Fruit fly (Drosophila melanogaster) whole organism, embryonic: ENCODE data around the gene SelT.

Source experiments
- Awh ChIP-seq: fragments of 200-800 bp; sonication (Bioruptor generic); IDR thresholded peaks from 2 replicates; pipeline ENCODE4, ENCODE4 v1.3.6; 2022; ENCODE audit warnings: missing biosample characterization, missing genetic modification characterization
- CG10462 ChIP-seq: fragments of 200-800 bp; sonication (Bioruptor generic); optimal IDR thresholded peaks from 2 replicates; lab custom pipeline; 2016; ENCODE audit warnings: missing biosample characterization, missing genetic modification characterization
- CG11398 ChIP-seq: fragments of 200-800 bp; sonication (Bioruptor generic); optimal IDR thresholded peaks from 2 replicates; lab custom pipeline; 2016; ENCODE audit warnings: missing biosample characterization, missing genetic modification characterization
- CG11560 ChIP-seq: fragments of 200-800 bp; sonication (Bioruptor generic); IDR thresholded peaks from 3 replicates; pipeline ENCODE4 v1.3.6; 2022; ENCODE audit warnings: missing biosample characterization, missing genetic modification characterization
- CG12104 ChIP-seq: fragments of 200-800 bp; sonication (Bioruptor generic); optimal IDR thresholded peaks from 3 replicates; lab custom pipeline; 2016; ENCODE audit warnings: missing biosample characterization, missing genetic modification characterization
- CG12155 ChIP-seq: fragments of 200-800 bp; sonication (Bioruptor generic); optimal IDR thresholded peaks from 3 replicates; lab custom pipeline; 2016; ENCODE audit warnings: missing biosample characterization, missing genetic modification characterization
- CG14050 ChIP-seq: fragments of 200-800 bp; sonication (Bioruptor generic); IDR thresholded peaks from 3 replicates; pipeline ENCODE4 v1.3.6; 2022; ENCODE audit warnings: missing biosample characterization, missing genetic modification characterization
- CG14860 ChIP-seq: fragments of 200-800 bp; sonication (Bioruptor generic); IDR thresholded peaks from 3 replicates; pipeline ENCODE4 v1.3.6; 2022; ENCODE audit warnings: missing biosample characterization, missing genetic modification characterization; ENCODE audit not compliant: partially characterized antibody
- CG1529 ChIP-seq: fragments of 200-800 bp; sonication (Bioruptor generic); optimal IDR thresholded peaks from 3 replicates; lab custom pipeline; 2018; ENCODE audit warnings: missing biosample characterization, missing genetic modification characterization
- CG17361 ChIP-seq: fragments of 200-800 bp; sonication (Bioruptor generic); IDR thresholded peaks from 3 replicates; pipeline ENCODE4 v1.3.6; 2022; ENCODE audit warnings: missing biosample characterization, missing genetic modification characterization
- CG18599 ChIP-seq: fragments of 200-800 bp; sonication (Bioruptor generic); optimal IDR thresholded peaks from 3 replicates; lab custom pipeline; 2017; ENCODE audit warnings: missing biosample characterization, missing genetic modification characterization, mild to moderate bottlenecking, moderate library complexity, missing genetic modification reagents
- CG30020 ChIP-seq: fragments of 200-800 bp; optimal IDR thresholded peaks from 2 replicates; lab custom pipeline; 2019; ENCODE audit warnings: missing biosample characterization, mild to moderate bottlenecking, missing genetic modification characterization, moderate library complexity
- CG30431 ChIP-seq: fragments of 200-800 bp; sonication (Bioruptor generic); optimal IDR thresholded peaks from 2 replicates; lab custom pipeline; 2017; ENCODE audit warnings: missing biosample characterization, missing genetic modification characterization
- CG3065 ChIP-seq: fragments of 200-800 bp; sonication (Bioruptor generic); optimal IDR thresholded peaks from 2 replicates; lab custom pipeline; 2016; ENCODE audit warnings: missing biosample characterization, missing genetic modification characterization
- CG31441 ChIP-seq: fragments of 200-800 bp; sonication (Bioruptor generic); IDR thresholded peaks from 2 replicates; pipeline ENCODE4 v1.3.6; 2022; ENCODE audit warnings: missing biosample characterization, missing genetic modification characterization
- CG32532 ChIP-seq: fragments of 200-800 bp; sonication (Bioruptor generic); IDR thresholded peaks from 2 replicates; pipeline ENCODE4 v1.3.6; 2022; ENCODE audit warnings: missing biosample characterization, missing genetic modification characterization
- CG34224 ChIP-seq: fragments of 200-800 bp; sonication (Bioruptor generic); IDR thresholded peaks from 3 replicates; pipeline ENCODE4 v1.3.6; 2022; ENCODE audit warnings: missing biosample characterization, missing genetic modification characterization; ENCODE audit not compliant: partially characterized antibody
- CG4424 ChIP-seq: fragments of 200-800 bp; sonication (Bioruptor generic); optimal IDR thresholded peaks from 3 replicates; lab custom pipeline; 2016; ENCODE audit warnings: missing biosample characterization, missing genetic modification characterization
- CG4820 ChIP-seq: fragments of 200-800 bp; sonication (Bioruptor generic); optimal IDR thresholded peaks from 3 replicates; lab custom pipeline; 2016; ENCODE audit warnings: missing biosample characterization, missing genetic modification characterization
- CG5953 ChIP-seq: fragments of 200-800 bp; sonication (Bioruptor generic); IDR thresholded peaks from 2 replicates; pipeline ENCODE4 v1.3.6; 2022; ENCODE audit warnings: missing biosample characterization, missing genetic modification characterization
- CG7786 ChIP-seq: fragments of 200-800 bp; sonication (Bioruptor generic); optimal IDR thresholded peaks from 2 replicates; lab custom pipeline; 2016; ENCODE audit warnings: missing biosample characterization, missing genetic modification characterization
- CG8765 ChIP-seq: fragments of 200-800 bp; sonication (Bioruptor generic); IDR thresholded peaks from 2 replicates; pipeline ENCODE4 v1.3.6; 2022; ENCODE audit warnings: missing biosample characterization, missing genetic modification characterization
- CG8924 ChIP-seq: fragments of 200-800 bp; optimal IDR thresholded peaks from 3 replicates; lab custom pipeline; 2019; ENCODE audit warnings: missing biosample characterization, mild to moderate bottlenecking, missing genetic modification characterization, moderate library complexity
- Dll ChIP-seq: fragments of 200-800 bp; sonication (Bioruptor generic); IDR thresholded peaks from 4 replicates; pipeline ENCODE4 v1.3.6; 2022; ENCODE audit warnings: missing biosample characterization, missing genetic modification characterization; ENCODE audit not compliant: partially characterized antibody
- Doc3 ChIP-seq: fragments of 200-800 bp; sonication (Bioruptor generic); IDR thresholded peaks from 3 replicates; pipeline ENCODE4 v1.3.6; 2022; ENCODE audit warnings: missing biosample characterization, missing genetic modification characterization; ENCODE audit not compliant: partially characterized antibody
- E2f1 ChIP-seq: fragments of 200-800 bp; sonication (Bioruptor generic); IDR thresholded peaks from 2 replicates; pipeline ENCODE4 v1.3.6; 2022; ENCODE audit warnings: missing biosample characterization, missing genetic modification characterization
- Fer3 ChIP-seq: fragments of 200-800 bp; sonication (Bioruptor generic); optimal IDR thresholded peaks from 2 replicates; lab custom pipeline; 2018; ENCODE audit warnings: missing biosample characterization, mild to moderate bottlenecking, missing genetic modification characterization, moderate library complexity
- Gsc ChIP-seq: fragments of 200-800 bp; sonication (Bioruptor generic); IDR thresholded peaks from 2 replicates; pipeline ENCODE4 v1.3.6; 2022; ENCODE audit warnings: missing biosample characterization, missing genetic modification characterization
- HLHmδ ChIP-seq: fragments of 200-800 bp; sonication (Bioruptor generic); optimal IDR thresholded peaks from 2 replicates; lab custom pipeline; 2018; ENCODE audit warnings: missing biosample characterization, mild to moderate bottlenecking, missing genetic modification characterization, moderate library complexity
- Oaz ChIP-seq: fragments of 200-800 bp; sonication (Bioruptor generic); IDR thresholded peaks from 2 replicates; pipeline ENCODE4 v1.3.6; 2022; ENCODE audit warnings: missing biosample characterization, missing genetic modification characterization
- Oli ChIP-seq: fragments of 200-800 bp; sonication (Bioruptor generic); optimal IDR thresholded peaks from 2 replicates; lab custom pipeline; 2018; ENCODE audit warnings: missing biosample characterization, mild to moderate bottlenecking, missing genetic modification characterization, moderate library complexity
- Optix ChIP-seq: fragments of 200-800 bp; sonication (Bioruptor generic); IDR thresholded peaks from 3 replicates; pipeline ENCODE4 v1.3.6; 2022; ENCODE audit warnings: missing biosample characterization, missing genetic modification characterization
- Ravus ChIP-seq: fragments of 200-800 bp; sonication (Bioruptor generic); IDR thresholded peaks from 2 replicates; pipeline ENCODE4 v1.3.6; 2022; ENCODE audit warnings: missing biosample characterization, missing genetic modification characterization
- Rfx ChIP-seq: fragments of 200-800 bp; sonication (Bioruptor generic); IDR thresholded peaks from 2 replicates; pipeline ENCODE4 v1.3.6; 2022; ENCODE audit warnings: missing biosample characterization, missing genetic modification characterization
- Xbp1 ChIP-seq: fragments of 200-800 bp; sonication (Bioruptor generic); optimal IDR thresholded peaks from 3 replicates; lab custom pipeline; 2016; ENCODE audit warnings: missing biosample characterization, mild to moderate bottlenecking, missing genetic modification characterization
- ash1 ChIP-seq: fragments of 200-800 bp; sonication (Bioruptor generic); optimal IDR thresholded peaks from 2 replicates; lab custom pipeline; 2018; ENCODE audit warnings: missing biosample characterization, mild to moderate bottlenecking, missing genetic modification characterization
- bab2 ChIP-seq: fragments of 200-800 bp; sonication (Bioruptor generic); optimal IDR thresholded peaks from 2 replicates; lab custom pipeline; 2016; ENCODE audit warnings: missing biosample characterization, missing genetic modification characterization
- bbx ChIP-seq: fragments of 200-800 bp; sonication (Bioruptor generic); IDR thresholded peaks from 2 replicates; pipeline ENCODE4 v1.3.6; 2022; ENCODE audit warnings: missing biosample characterization, missing genetic modification characterization; ENCODE audit not compliant: partially characterized antibody
- bsh ChIP-seq, 2 experiments: fragments of 200-800 bp; sonication (Bioruptor generic); optimal IDR thresholded peaks; 2 replicates each; lab custom pipeline; 2017 to 2018; ENCODE audit warnings: mild to moderate bottlenecking in 2 of 2, missing biosample characterization in 2 of 2, missing genetic modification characterization in 2 of 2, moderate library complexity in 1 of 2
- chinmo ChIP-seq: fragments of 200-800 bp; sonication (Bioruptor generic); IDR thresholded peaks from 4 replicates; pipeline ENCODE4 v1.3.6; 2022; ENCODE audit warnings: missing biosample characterization, missing genetic modification characterization; ENCODE audit not compliant: partially characterized antibody
- chm ChIP-seq: fragments of 200-800 bp; sonication (Bioruptor generic); IDR thresholded peaks from 2 replicates; pipeline ENCODE4 v1.3.6; 2022; ENCODE audit warnings: missing biosample characterization, missing genetic modification characterization
- dm ChIP-seq: fragments of 200-800 bp; sonication (Bioruptor generic); optimal IDR thresholded peaks from 3 replicates; lab custom pipeline; 2016; ENCODE audit warnings: missing biosample characterization, missing genetic modification characterization
- gem ChIP-seq: fragments of 200-800 bp; sonication (Bioruptor generic); optimal IDR thresholded peaks from 2 replicates; lab custom pipeline; 2019; ENCODE audit warnings: missing biosample characterization, mild to moderate bottlenecking, missing genetic modification characterization, moderate library complexity
- grau ChIP-seq: fragments of 200-800 bp; optimal IDR thresholded peaks from 3 replicates; lab custom pipeline; 2019; ENCODE audit warnings: missing biosample characterization, mild to moderate bottlenecking, missing genetic modification characterization, moderate library complexity
- jumu ChIP-seq: fragments of 200-800 bp; sonication (Bioruptor generic); optimal IDR thresholded peaks from 3 replicates; lab custom pipeline; 2016; ENCODE audit warnings: missing biosample characterization, missing genetic modification characterization
- pum ChIP-seq: fragments of 200-800 bp; sonication (Bioruptor generic); optimal IDR thresholded peaks from 2 replicates; lab custom pipeline; 2016; ENCODE audit warnings: missing biosample characterization, missing genetic modification characterization
- sima ChIP-seq: fragments of 200-800 bp; sonication (Bioruptor generic); optimal IDR thresholded peaks from 2 replicates; lab custom pipeline; 2016; ENCODE audit warnings: missing biosample characterization, missing genetic modification characterization
- stc ChIP-seq: fragments of 200-800 bp; sonication (Bioruptor generic); IDR thresholded peaks from 2 replicates; pipeline ENCODE4 v1.3.6; 2022; ENCODE audit warnings: missing biosample characterization, missing genetic modification characterization
- tna ChIP-seq: fragments of 200-800 bp; sonication (Bioruptor generic); IDR thresholded peaks from 2 replicates; pipeline ENCODE4 v1.3.6; 2022; ENCODE audit warnings: missing biosample characterization, missing genetic modification characterization; ENCODE audit not compliant: partially characterized antibody
- usp ChIP-seq: fragments of >200 bp; optimal IDR thresholded peaks from 2 replicates; lab custom pipeline; 2017; ENCODE audit warnings: missing biosample characterization, missing genetic modification characterization

Gene SelT

DNA sequence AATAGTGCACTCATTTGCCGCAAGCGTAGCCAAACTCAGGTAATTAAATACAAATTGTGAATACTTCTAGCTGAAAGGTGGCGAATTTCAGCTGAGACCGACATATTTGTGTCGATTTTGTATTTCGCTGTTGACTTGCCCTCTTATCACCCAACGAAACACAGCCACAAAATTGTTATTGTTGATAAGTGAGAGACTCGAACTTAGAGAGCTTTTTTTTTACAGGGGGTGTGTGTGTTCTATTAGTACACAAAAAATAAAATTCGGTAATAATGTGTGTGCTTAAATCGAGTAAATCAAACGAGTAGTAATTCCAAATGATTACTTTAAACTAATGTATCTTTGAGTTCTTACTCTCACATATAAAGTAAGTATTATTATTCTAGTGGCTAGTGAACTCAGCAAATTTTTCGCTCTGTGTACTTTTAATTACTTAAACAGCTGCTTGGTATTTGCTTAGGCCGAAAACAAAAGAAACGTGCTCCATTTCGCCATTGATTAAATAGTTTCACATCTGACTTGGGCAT lies 50.3 kb downstream of the SelT start (continued):
- TF ChIP-seq CG14860 (GFP tag; lab: Robert Waterston, UW) = no peak
- no peak for TF ChIP-seq CG8765 (GFP tag; lab: Robert Waterston, UW)
- TF ChIP-seq CG34224 (GFP tag; lab: Robert Waterston, UW) = no peak
- TF ChIP-seq CG31441 (GFP tag; lab: Robert Waterston, UW) = peak; percentile 54; the same call in 1 of the 2 replicates
- peak; percentile 51; the same call in 1 of the 2 replicates for TF ChIP-seq Oaz (GFP tag; lab: Robert Waterston, UW)
- peak; percentile 54 for TF ChIP-seq Oli
- no peak for TF ChIP-seq HLHmδ (GFP tag; lab: Kevin White, UChicago)
- TF ChIP-seq Doc3 (GFP tag; lab: Robert Waterston, UW) = no peak
- TF ChIP-seq CG10462 (GFP tag; lab: Kevin White, UChicago) = no peak
- TF ChIP-seq CG4820 (GFP tag; lab: Kevin White, UChicago) = peak; percentile 15
- TF ChIP-seq CG4424 = peak; percentile 32
- peak; percentile 70 for TF ChIP-seq CG32532 (GFP tag; lab: Robert Waterston, UW)
- no peak for TF ChIP-seq ash1 (GFP tag; lab: Kevin White, UChicago)
- TF ChIP-seq sima (GFP tag; lab: Kevin White, UChicago) = no peak
- TF ChIP-seq E2f1 (GFP tag; lab: Robert Waterston, UW) = peak; percentile 45; the same call in 1 of the 2 replicates
- TF ChIP-seq chinmo (GFP tag; lab: Robert Waterston, UW) = no peak
- peak; percentile 82 for TF ChIP-seq Rfx (GFP tag; lab: Robert Waterston, UW)
- TF ChIP-seq chm (GFP tag; lab: Robert Waterston, UW) = no peak
- peak; percentile 73 for TF ChIP-seq Awh (GFP tag; lab: Robert Waterston, UW)
- 0 out of 3 replicates have a peak, but pooled peaks have one; percentile 27 for TF ChIP-seq CG14050
- TF ChIP-seq CG30020 (tag; lab: Kevin White, UChicago) = no peak
- TF ChIP-seq usp (GFP tag; lab: Kevin White, UChicago) = no peak
- TF ChIP-seq Xbp1 (GFP tag; lab: Kevin White, UChicago) = peak; percentile 36
- peak; percentile 63 for TF ChIP-seq CG8924
- TF ChIP-seq Fer3 = peak; percentile 67
- peak; percentile 61 for TF ChIP-seq grau
- no peak for TF ChIP-seq Optix (GFP tag; lab: Robert Waterston, UW)
- peak; percentile 4 for TF ChIP-seq CG1529 (GFP tag; lab: Kevin White, UChicago)
- no peak for TF ChIP-seq tna
- TF ChIP-seq CG11560 (tag; lab: Robert Waterston, UW) = peak; percentile 35; the same call in 1 of the 3 replicates
- TF ChIP-seq Ravus (GFP tag; lab: Robert Waterston, UW) = peak; percentile 18
- peak; percentile 51 for TF ChIP-seq CG7786 (GFP tag; lab: Kevin White, UChicago)
- no peak for TF ChIP-seq CG30431 (GFP tag; lab: Kevin White, UChicago)
- peak; percentile 77; the same call in 1 of the 2 replicates for TF ChIP-seq CG5953 (GFP tag; lab: Robert Waterston, UW)
- TF ChIP-seq gem (tag; lab: Kevin White, UChicago) = peak; percentile 79
- TF ChIP-seq bbx (GFP tag; lab: Robert Waterston, UW) = no peak
- TF ChIP-seq jumu = peak; percentile 68
- peak; percentile 51 for TF ChIP-seq CG12104
- TF ChIP-seq dm (GFP tag; lab: Kevin White, UChicago) = no peak
- peak; percentile 80 for TF ChIP-seq pum
- no peak for TF ChIP-seq Dll (GFP tag; lab: Robert Waterston, UW)
- peak; percentile 60 for TF ChIP-seq CG17361 (GFP tag; lab: Robert Waterston, UW)
- peak; percentile 56 for TF ChIP-seq bab2
- TF ChIP-seq bsh (GFP tag; optimal IDR thresholded peaks at IDR 0.05; lab: Kevin White, UChicago) = peak in 1 of 2 experiments; percentile 42
- TF ChIP-seq stc = peak; percentile 65
- TF ChIP-seq Gsc (GFP tag; lab: Robert Waterston, UW) = no peak
- TF ChIP-seq CG18599 (GFP tag; lab: Kevin White, UChicago) = peak; percentile 88
- peak; percentile 42 for TF ChIP-seq CG12155 (GFP tag; lab: Kevin White, UChicago)
- no peak for TF ChIP-seq CG3065
- TF ChIP-seq CG11398 = peak; percentile 62
